Fruit fly (Drosophila melanogaster) whole organism: ENCODE measurements around the gene CG44521.

Experiments
- CG8478 ChIP-seq: fragments of >200 bp; optimal IDR thresholded peaks from 2 replicates; lab custom pipeline; 2018; ENCODE audit warnings: inconsistent platforms
- Dll ChIP-seq: fragments of >200 bp; optimal IDR thresholded peaks from 2 replicates; lab custom pipeline; 2017
- EcR ChIP-seq, 2 experiments: fragments of >200 bp; optimal IDR thresholded peaks; 2 replicates each; lab custom pipeline; 2017; ENCODE audit warnings: missing biosample characterization in 2 of 2, missing genetic modification characterization in 2 of 2, missing genetic modification reagents in 2 of 2
- pan ChIP-seq: fragments of >200 bp; optimal IDR thresholded peaks from 2 replicates; lab custom pipeline; 2017
- psq ChIP-seq: fragments of >200 bp; optimal IDR thresholded peaks from 2 replicates; lab custom pipeline; 2017
- usp ChIP-seq: fragments of >200 bp; optimal IDR thresholded peaks from 2 replicates; lab custom pipeline; 2017; ENCODE audit warnings: missing biosample characterization, missing genetic modification characterization, mixed read lengths

Gene CG44521

dm6 chr3L:5751740-5752579, 38.8 kb downstream of the CG44521 start, which contains the start of gene DnaJ-1:
DnaJ-1 (minus strand) TSS chr3L:5752189.
- TF ChIP-seq pan (lab: Kevin White, UChicago): no peak
- no peak for TF ChIP-seq EcR (GFP tag; optimal IDR thresholded peaks at IDR 0.05; lab: Kevin White, UChicago)
- no peak for TF ChIP-seq Dll
- no peak for TF ChIP-seq psq (lab: Kevin White, UChicago)
- TF ChIP-seq CG8478: no peak
- TF ChIP-seq usp (GFP tag; lab: Kevin White, UChicago): no peak

DNA sequence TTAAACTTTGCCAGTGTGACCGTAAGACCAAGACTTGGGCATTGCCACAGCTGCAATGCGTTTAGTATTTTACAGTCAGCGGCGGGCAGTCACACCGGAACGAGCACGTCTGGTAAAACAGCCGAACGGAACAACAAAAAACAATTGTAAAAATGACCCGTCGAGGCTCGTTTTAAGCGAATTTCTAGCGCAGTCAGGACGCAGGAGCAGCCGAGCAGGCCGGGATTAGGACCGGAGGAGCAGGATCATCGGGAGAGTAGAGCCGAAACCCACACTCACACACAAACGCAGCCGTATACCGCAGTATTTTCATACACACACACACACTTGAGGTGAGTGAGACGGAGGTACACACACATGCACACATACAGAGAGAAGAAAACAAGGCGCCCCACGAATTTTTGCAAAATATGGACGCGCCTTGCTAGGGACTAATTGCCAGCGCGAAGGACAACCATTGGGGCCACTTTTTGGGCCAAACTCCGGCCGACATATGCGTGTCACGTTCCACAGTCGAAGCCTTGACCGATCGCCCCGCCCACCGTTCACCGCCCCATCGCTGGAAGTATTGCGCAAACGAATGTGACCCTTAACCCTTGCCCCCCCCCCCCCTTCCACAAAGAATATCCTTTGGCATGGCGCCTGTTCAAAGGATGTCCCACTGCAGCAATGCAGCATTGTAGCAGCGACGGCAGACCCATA, 39.9 kb downstream of the CG44521 start, which contains the start of gene Usp47:
Usp47 (plus strand) TSS at position 71 of the 702 bp plus-strand sequence.
- TF ChIP-seq usp (GFP tag; lab: Kevin White, UChicago): no peak
- TF ChIP-seq pan (lab: Kevin White, UChicago): no peak
- no peak for TF ChIP-seq EcR (GFP tag; optimal IDR thresholded peaks at IDR 0.05; lab: Kevin White, UChicago)
- TF ChIP-seq Dll: no peak
- TF ChIP-seq CG8478: no peak
- TF ChIP-seq psq (lab: Kevin White, UChicago): no peak

dm6 chr3L:5753605-5754365, 40.7 kb downstream of the CG44521 start:
- TF ChIP-seq psq (lab: Kevin White, UChicago): no peak
- TF ChIP-seq EcR (GFP tag; optimal IDR thresholded peaks at IDR 0.05; lab: Kevin White, UChicago): no peak
- no peak for TF ChIP-seq pan (lab: Kevin White, UChicago)
- no peak for TF ChIP-seq CG8478
- no peak for TF ChIP-seq usp (GFP tag; lab: Kevin White, UChicago)
- TF ChIP-seq Dll: no peak
